Worm (Caenorhabditis elegans) whole organism, mixed stage, embryonic: ENCODE results near the gene srz-12.

Experiments used
- drap-1 ChIP-seq: fragments of 200-800 bp; sonication (Bioruptor generic); optimal IDR thresholded peaks from 3 replicates; lab custom pipeline; 2018; ENCODE audit warnings: mild to moderate bottlenecking, missing genetic modification characterization, missing compliant biosample characterization
- elt-1 ChIP-seq: sonication (generic microtip); optimal IDR thresholded peaks from 2 replicates; lab custom pipeline; 2017; ENCODE audit warnings: missing genetic modification characterization, mild to moderate bottlenecking, missing compliant biosample characterization, antibody characterized with exemption, moderate library complexity, borderline replicate concordance; ENCODE audit not compliant: insufficient read depth
- elt-3 ChIP-seq: fragments of 150-350 bp; optimal IDR thresholded peaks from 2 replicates; lab custom pipeline; 2014; ENCODE audit warnings: missing biosample characterization, missing genetic modification characterization
- flh-1 ChIP-seq: fragments of 200-800 bp; sonication (Bioruptor generic); optimal IDR thresholded peaks from 2 replicates; lab custom pipeline; 2018; ENCODE audit warnings: mild to moderate bottlenecking, missing genetic modification characterization, moderate library complexity, missing compliant biosample characterization
- mep-1 ChIP-seq: fragments of 150-350 bp; optimal IDR thresholded peaks from 2 replicates; lab custom pipeline; 2017; ENCODE audit warnings: missing biosample characterization, missing genetic modification reagents, missing genetic modification characterization, inconsistent platforms
- nhr-12 ChIP-seq: fragments of 150-350 bp; optimal IDR thresholded peaks from 2 replicates; lab custom pipeline; 2014; ENCODE audit warnings: missing biosample characterization, missing genetic modification characterization
- nhr-237 ChIP-seq: fragments of 150-350 bp; optimal IDR thresholded peaks from 2 replicates; lab custom pipeline; 2014; ENCODE audit warnings: missing biosample characterization, missing genetic modification characterization
- nhr-28 ChIP-seq: fragments of 150-350 bp; optimal IDR thresholded peaks from 2 replicates; lab custom pipeline; 2014; ENCODE audit warnings: missing biosample characterization, missing genetic modification characterization
- nhr-76 ChIP-seq: sonication (generic microtip); optimal IDR thresholded peaks from 2 replicates; lab custom pipeline; 2017; ENCODE audit warnings: missing biosample characterization, missing genetic modification characterization
- pha-4 ChIP-seq: fragments of 150-350 bp; optimal IDR thresholded peaks from 2 replicates; lab custom pipeline; 2018; ENCODE audit warnings: missing biosample characterization, missing genetic modification reagents, missing genetic modification characterization
- sem-2 ChIP-seq: fragments of 200-800 bp; sonication (Bioruptor generic); optimal IDR thresholded peaks from 2 replicates; lab custom pipeline; 2018; ENCODE audit warnings: mild to moderate bottlenecking, missing genetic modification characterization, missing compliant biosample characterization
- snpc-4 ChIP-seq: fragments of 150-350 bp; optimal IDR thresholded peaks from 2 replicates; lab custom pipeline; 2014; ENCODE audit warnings: missing biosample characterization, missing genetic modification characterization
- unc-120 ChIP-seq: sonication (generic microtip); optimal IDR thresholded peaks from 2 replicates; lab custom pipeline; 2017; ENCODE audit warnings: missing genetic modification characterization, missing compliant biosample characterization; ENCODE audit not compliant: poor library complexity, severe bottlenecking
- unc-39 ChIP-seq: fragments of 150-350 bp; optimal IDR thresholded peaks from 2 replicates; lab custom pipeline; 2014; ENCODE audit warnings: missing biosample characterization, missing genetic modification characterization

- TF ChIP-seq snpc-4 (tag; lab: Kevin White, UChicago) (no peak), nhr-28 (tag; lab: Kevin White, UChicago) (no peak), pha-4 (tag; lab: Kevin White, UChicago) (no peak), flh-1 (GFP tag; lab: Kevin White, UChicago) (no peak), mep-1 (tag; lab: Kevin White, UChicago) (no peak), nhr-76 (tag; lab: Kevin White, UChicago) (no peak), elt-3 (no peak), unc-120 (tag; lab: Kevin White, UChicago) (no peak), nhr-237 (no peak), drap-1 (GFP tag; lab: Kevin White, UChicago) (no peak), elt-1 (no peak), nhr-12 (tag; lab: Kevin White, UChicago) (no peak), unc-39 (tag; lab: Kevin White, UChicago) (no peak), sem-2 (GFP tag; lab: Kevin White, UChicago) (no peak)
Observed at ce11 chrV:15826110-15826509, 36.4 kb downstream of the srz-12 start, which contains the start of gene srbc-51.
